Worm (Caenorhabditis elegans) whole organism, L3 larva: ENCODE data around the gene R04A9.3.

Source experiments
- aly-2 ChIP-seq: fragments of 150-350 bp; optimal IDR thresholded peaks from 2 replicates; lab custom pipeline; 2014; ENCODE audit warnings: missing biosample characterization, missing genetic modification characterization
- egl-5 ChIP-seq: fragments of 150-350 bp; optimal IDR thresholded peaks from 2 replicates; lab custom pipeline; 2017; ENCODE audit warnings: missing biosample characterization, missing genetic modification reagents, missing genetic modification characterization, inconsistent platforms
- elt-1 ChIP-seq: fragments of 150-350 bp; optimal IDR thresholded peaks from 2 replicates; lab custom pipeline; 2014; ENCODE audit warnings: missing biosample characterization, missing genetic modification characterization
- elt-3 ChIP-seq, 3 experiments: fragments of 150-350 bp in 1 of 3; sonication (generic microtip) in 2 of 3; optimal IDR thresholded peaks; 2 replicates in 2 of 3; 4 replicates in 1 of 3; lab custom pipeline; 2014 to 2017; ENCODE audit warnings: missing biosample characterization in 3 of 3, missing genetic modification characterization in 3 of 3
- lsy-12 ChIP-seq: sonication (generic microtip); optimal IDR thresholded peaks from 2 replicates; lab custom pipeline; 2016; ENCODE audit warnings: mild to moderate bottlenecking, missing genetic modification characterization, missing compliant biosample characterization
- mdl-1 ChIP-seq: fragments of 150-350 bp; optimal IDR thresholded peaks from 2 replicates; lab custom pipeline; 2014; ENCODE audit warnings: missing biosample characterization, missing genetic modification characterization
- nhr-11 ChIP-seq: fragments of 150-350 bp; optimal IDR thresholded peaks from 2 replicates; lab custom pipeline; 2014; ENCODE audit warnings: missing biosample characterization, missing genetic modification characterization
- nhr-237 ChIP-seq: fragments of 150-350 bp; optimal IDR thresholded peaks from 2 replicates; lab custom pipeline; 2014; ENCODE audit warnings: missing biosample characterization, missing genetic modification characterization
- tbx-2 ChIP-seq: sonication (generic microtip); optimal IDR thresholded peaks from 2 replicates; lab custom pipeline; 2016; ENCODE audit warnings: mild to moderate bottlenecking, missing genetic modification characterization, missing compliant biosample characterization
- zag-1 ChIP-seq: fragments of 150-350 bp; optimal IDR thresholded peaks from 2 replicates; lab custom pipeline; 2014; ENCODE audit warnings: missing biosample characterization, missing genetic modification characterization

ce11 chrX:382692-383091 is 2.3 kb upstream of the R04A9.3 start, which contains the start of gene ife-2:
- TF ChIP-seq elt-3 (tag; optimal IDR thresholded peaks at IDR 0.05; lab: Kevin White, UChicago) (no peak), tbx-2 (no peak), mdl-1 (tag; lab: Kevin White, UChicago) (no peak), zag-1 (tag; lab: Kevin White, UChicago) (no peak), nhr-11 (no peak), nhr-237 (tag; lab: Kevin White, UChicago) (no peak), egl-5 (tag; lab: Kevin White, UChicago) (no peak), lsy-12 (tag; lab: Kevin White, UChicago) (no peak), aly-2 (tag; lab: Kevin White, UChicago) (no peak), elt-1 (tag; lab: Kevin White, UChicago) (no peak)
